Worm (Caenorhabditis elegans): ENCODE data around the gene F54F7.9.

The F54F7.9 gene

DNA sequence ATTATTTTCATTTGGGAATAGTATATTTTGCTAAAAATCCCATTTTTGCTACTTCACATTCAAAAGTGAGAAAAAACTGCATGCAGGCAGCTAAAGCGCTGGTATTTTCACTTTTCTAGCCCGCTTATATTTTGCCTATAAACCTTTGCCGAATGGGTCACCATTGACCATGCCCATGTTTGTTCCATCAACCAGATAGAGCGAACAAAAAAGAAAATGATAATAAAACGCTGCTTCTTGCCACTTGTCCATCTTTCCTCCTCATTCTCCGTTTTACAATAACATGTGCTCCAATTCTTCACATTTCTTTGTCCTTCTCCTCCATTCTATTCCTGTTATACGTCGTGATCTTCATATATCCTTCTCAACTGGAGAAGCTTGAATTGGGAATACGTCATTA, 24.8 kb downstream of the F54F7.9 start, which contains the start of gene tag-241:
TSS of gene tag-241 (plus strand) at position 301 of the 400 bp plus-strand sequence.
- TF ChIP-seq nhr-12 (tag; optimal IDR thresholded peaks at IDR 0.05) (no peak), eor-1 (tag; optimal IDR thresholded peaks at IDR 0.05) (no peak), lin-39 (tag; optimal IDR thresholded peaks at IDR 0.05) (no peak), nhr-76 (tag; optimal IDR thresholded peaks at IDR 0.05) (no peak), ceh-82 (tag; optimal IDR thresholded peaks at IDR 0.05) (no peak), tbx-2 (tag; optimal IDR thresholded peaks at IDR 0.05) (no peak), nhr-77 (tag; optimal IDR thresholded peaks at IDR 0.05) (no peak), snpc-4 (tag; optimal IDR thresholded peaks at IDR 0.05) (no peak), aly-2 (tag; optimal IDR thresholded peaks at IDR 0.05) (no peak), nhr-237 (tag; optimal IDR thresholded peaks at IDR 0.05) (no peak), fkh-10 (GFP tag; optimal IDR thresholded peaks at IDR 0.05) (no peak)

- no peak for TF ChIP-seq eor-1 (tag; optimal IDR thresholded peaks at IDR 0.05)
- no peak for TF ChIP-seq nhr-23 (tag; optimal IDR thresholded peaks at IDR 0.05)
- TF ChIP-seq R02D3.7 (tag; optimal IDR thresholded peaks at IDR 0.05) = no peak
- no peak for TF ChIP-seq lin-39 (tag; optimal IDR thresholded peaks at IDR 0.05)
- no peak for TF ChIP-seq egl-5 (tag; optimal IDR thresholded peaks at IDR 0.05)
- no peak for TF ChIP-seq aly-2 (tag; optimal IDR thresholded peaks at IDR 0.05)
- TF ChIP-seq nhr-25 (tag; optimal IDR thresholded peaks at IDR 0.05) = no peak
- TF ChIP-seq snpc-4 (tag; optimal IDR thresholded peaks at IDR 0.05) = no peak
- no peak for TF ChIP-seq fos-1 (tag; optimal IDR thresholded peaks at IDR 0.05)
- TF ChIP-seq ceh-28 (tag; optimal IDR thresholded peaks at IDR 0.05) = no peak
- TF ChIP-seq ztf-11 (tag; optimal IDR thresholded peaks at IDR 0.05) = no peak
Measured at ce11 chrX:11821159-11821720, 27.3 kb downstream of the F54F7.9 start.

- peak; percentile 21 for TF ChIP-seq nfya-1 (tag; optimal IDR thresholded peaks at IDR 0.05; ENCODE audit: insufficient read depth)
- no peak for TF ChIP-seq R02D3.7 (tag; optimal IDR thresholded peaks at IDR 0.05)
Measured at ce11 chrX:11818711-11819110, 29.8 kb downstream of the F54F7.9 start.

DNA sequence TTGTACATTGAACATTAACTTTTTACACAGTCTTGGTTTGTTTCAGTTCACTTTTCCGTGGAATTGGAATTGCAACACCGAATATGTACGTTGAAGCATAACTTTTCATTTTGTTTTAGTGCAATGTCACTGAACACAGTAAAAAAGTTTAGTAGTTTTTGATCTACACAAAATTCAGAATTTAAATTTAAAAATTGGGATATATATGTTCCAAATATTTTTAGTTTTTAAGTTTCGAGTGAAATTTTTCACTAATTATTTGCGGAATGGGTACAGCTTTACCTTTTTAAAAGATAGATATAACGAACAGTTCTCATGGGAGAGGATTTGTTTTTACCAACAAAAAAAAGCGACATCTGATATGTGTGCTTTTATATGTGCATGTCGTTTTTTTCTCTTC, 31.7 kb downstream of the F54F7.9 start:
- TF ChIP-seq nhr-77 (tag; optimal IDR thresholded peaks at IDR 0.05) (no peak), jun-1 (tag; optimal IDR thresholded peaks at IDR 0.05) (no peak), fkh-10 (GFP tag; optimal IDR thresholded peaks at IDR 0.05) (no peak), aly-2 (tag; optimal IDR thresholded peaks at IDR 0.05) (no peak), eor-1 (tag; optimal IDR thresholded peaks at IDR 0.05) (no peak), ZK546.5 (tag; optimal IDR thresholded peaks at IDR 0.05) (no peak), lin-39 (tag; optimal IDR thresholded peaks at IDR 0.05) (no peak), ceh-82 (tag; optimal IDR thresholded peaks at IDR 0.05) (no peak), ama-1 (optimal IDR thresholded peaks at IDR 0.05) (no peak), unc-62 (GFP tag; optimal IDR thresholded peaks at IDR 0.05) (no peak), fos-1 (tag; optimal IDR thresholded peaks at IDR 0.05) (no peak), hmg-11 (tag; optimal IDR thresholded peaks at IDR 0.05) (no peak), pqm-1 (tag; optimal IDR thresholded peaks at IDR 0.05) (no peak), nhr-76 (tag; optimal IDR thresholded peaks at IDR 0.05) (no peak)

ce11 chrX:11814667-11815066, 33.9 kb downstream of the F54F7.9 start, which contains the start of gene C34E11.2:
Gene C34E11.2 (minus strand): TSS chrX:11814750.
- TF ChIP-seq lsy-12 (tag; optimal IDR thresholded peaks at IDR 0.05) (peak; percentile 2), daf-12 (tag; optimal IDR thresholded peaks at IDR 0.05) (no peak)

ce11 chrX:11806175-11806853, 42.2 kb downstream of the F54F7.9 start:
- TF ChIP-seq ceh-16 (tag; optimal IDR thresholded peaks at IDR 0.05) (no peak), lin-15B (tag; optimal IDR thresholded peaks at IDR 0.05) (no peak), fkh-10 (GFP tag; optimal IDR thresholded peaks at IDR 0.05) (no peak), ceh-9 (tag; optimal IDR thresholded peaks at IDR 0.05) (no peak), pqm-1 (tag; optimal IDR thresholded peaks at IDR 0.05) (no peak), nhr-11 (tag; optimal IDR thresholded peaks at IDR 0.05) (no peak), nhr-76 (tag; optimal IDR thresholded peaks at IDR 0.05) (no peak), ceh-28 (tag; optimal IDR thresholded peaks at IDR 0.05) (no peak), skn-1 (tag; optimal IDR thresholded peaks at IDR 0.05) (no peak), egl-27 (tag; optimal IDR thresholded peaks at IDR 0.05) (no peak), elt-3 (tag; optimal IDR thresholded peaks at IDR 0.05) (no peak), ZK546.5 (tag; optimal IDR thresholded peaks at IDR 0.05) (no peak), nhr-25 (tag; optimal IDR thresholded peaks at IDR 0.05) (no peak), unc-39 (tag; optimal IDR thresholded peaks at IDR 0.05) (no peak), eor-1 (tag; optimal IDR thresholded peaks at IDR 0.05) (no peak), nfya-1 (tag; optimal IDR thresholded peaks at IDR 0.05; ENCODE audit: insufficient read depth) (no peak)
